Worm (Caenorhabditis elegans): ENCODE data around the gene T02D1.4.

T02D1.4 gene

ce11 chrIV:17399455-17399854 is at the start of gene T02D1.4:
TSS of gene T02D1.4 (plus strand) at chrIV:17399755.
- TF ChIP-seq pag-3 (tag; optimal IDR thresholded peaks at IDR 0.05; ENCODE audit: borderline replicate concordance, insufficient read depth), result no peak
- peak; percentile 23 for TF ChIP-seq pax-3 (tag; optimal IDR thresholded peaks at IDR 0.05)
- TF ChIP-seq fkh-8 (tag; optimal IDR thresholded peaks at IDR 0.05), result peak; percentile 0

DNA sequence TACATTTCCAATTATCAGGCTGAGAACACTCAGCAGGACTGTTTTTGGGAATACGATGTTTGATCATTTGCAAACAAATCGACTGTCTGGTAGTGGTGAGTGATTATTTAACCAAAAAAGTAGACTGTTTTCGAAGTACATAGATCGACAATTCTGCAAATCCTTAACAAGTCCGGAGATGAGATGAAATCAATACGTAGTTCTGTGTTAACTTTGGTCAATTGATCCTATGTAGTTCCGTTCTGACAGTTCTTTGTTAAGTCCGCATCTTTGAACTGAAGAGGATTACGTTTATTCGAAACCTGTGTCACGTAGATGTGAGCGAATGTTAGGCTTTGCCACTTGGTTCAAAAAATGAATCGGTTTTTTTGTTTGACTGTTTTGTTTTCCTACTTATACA is 48.0 kb upstream of the T02D1.4 start, which contains the start of gene clec-199:
clec-199 (plus strand) TSS at position 301 of the 400 bp plus-strand sequence.
- TF ChIP-seq lin-14 (GFP tag; optimal IDR thresholded peaks at IDR 0.05) (no peak), Y116A8C.19 (tag; optimal IDR thresholded peaks at IDR 0.05; ENCODE audit: borderline replicate concordance) (no peak), nhr-90 (tag; optimal IDR thresholded peaks at IDR 0.05; ENCODE audit: poor library complexity) (no peak), elt-2 (tag; optimal IDR thresholded peaks at IDR 0.05) (no peak), unc-62 (GFP tag; optimal IDR thresholded peaks at IDR 0.05) (no peak), unc-30 (tag; optimal IDR thresholded peaks at IDR 0.05) (no peak), ceh-82 (tag; optimal IDR thresholded peaks at IDR 0.05) (no peak), tbx-2 (tag; optimal IDR thresholded peaks at IDR 0.05) (no peak), rnt-1 (tag; optimal IDR thresholded peaks at IDR 0.05) (no peak), dpl-1 (GFP tag; optimal IDR thresholded peaks at IDR 0.05) (no peak), ztf-11 (tag; optimal IDR thresholded peaks at IDR 0.05) (no peak), fkh-10 (GFP tag; optimal IDR thresholded peaks at IDR 0.05) (no peak), pax-3 (tag; optimal IDR thresholded peaks at IDR 0.05) (no peak), dsc-1 (tag; optimal IDR thresholded peaks at IDR 0.05) (no peak), ceh-8 (GFP tag; optimal IDR thresholded peaks at IDR 0.05) (no peak), lin-15B (tag; optimal IDR thresholded peaks at IDR 0.05) (no peak)

ce11 chrIV:17361143-17361542 is 38.4 kb upstream of the T02D1.4 start, which contains the start of gene clec-202:
TSS of gene clec-202 (plus strand) at chrIV:17361443.
- no peak for TF ChIP-seq snu-23 (GFP tag; optimal IDR thresholded peaks at IDR 0.05)
- no peak for TF ChIP-seq ztf-11 (tag; optimal IDR thresholded peaks at IDR 0.05)
- no peak for TF ChIP-seq Y116A8C.19 (tag; optimal IDR thresholded peaks at IDR 0.05; ENCODE audit: borderline replicate concordance)
- no peak for TF ChIP-seq nhr-47 (tag; optimal IDR thresholded peaks at IDR 0.05)
- no peak for TF ChIP-seq rnt-1 (tag; optimal IDR thresholded peaks at IDR 0.05)
- no peak for TF ChIP-seq pax-3 (tag; optimal IDR thresholded peaks at IDR 0.05)

DNA sequence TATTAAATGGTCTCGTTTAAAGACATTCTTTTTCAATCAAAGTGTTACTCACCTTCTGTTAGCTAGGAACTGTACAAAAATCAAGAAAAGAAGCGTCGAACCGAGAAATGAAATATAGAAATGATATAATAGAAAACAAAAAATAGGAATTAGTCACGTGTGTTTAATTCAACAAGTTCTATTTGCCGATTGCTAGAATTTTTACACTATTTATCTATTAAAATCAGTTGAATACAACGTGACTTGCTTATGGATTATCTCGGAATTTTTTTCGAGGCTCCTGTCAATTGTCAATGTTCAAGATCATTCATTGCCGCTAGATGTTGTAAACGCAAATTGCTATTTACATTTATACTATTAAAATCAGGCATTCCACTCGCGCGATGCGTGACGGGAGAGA is 32.3 kb upstream of the T02D1.4 start, which contains the start of gene zipt-17:
zipt-17 (minus strand) TSS at position 101 of the 400 bp plus-strand sequence.
- TF ChIP-seq vab-15 (tag; optimal IDR thresholded peaks at IDR 0.05) (no peak), unc-62 (GFP tag; optimal IDR thresholded peaks at IDR 0.05) (no peak), mep-1 (tag; optimal IDR thresholded peaks at IDR 0.05) (no peak)

- TF ChIP-seq unc-98 (GFP tag; IDR thresholded peaks at IDR 0.05), result no peak
- no peak for TF ChIP-seq elt-3 (tag; optimal IDR thresholded peaks at IDR 0.05)
- TF ChIP-seq dpl-1 (GFP tag; optimal IDR thresholded peaks at IDR 0.05), result no peak
- TF ChIP-seq grh-1 (GFP tag; IDR thresholded peaks at IDR 0.05), result no peak
- TF ChIP-seq lin-14 (GFP tag; optimal IDR thresholded peaks at IDR 0.05), result no peak
- TF ChIP-seq dsc-1 (tag; optimal IDR thresholded peaks at IDR 0.05), result no peak
- no peak for TF ChIP-seq C16A3.4 (tag; optimal IDR thresholded peaks at IDR 0.05)
- TF ChIP-seq C34B4.2 (tag; optimal IDR thresholded peaks at IDR 0.05), result no peak
- TF ChIP-seq blmp-1 (tag; optimal IDR thresholded peaks at IDR 0.05), result no peak
- TF ChIP-seq aly-2 (tag; optimal IDR thresholded peaks at IDR 0.05), result no peak
- TF ChIP-seq sox-4 (tag; optimal IDR thresholded peaks at IDR 0.05), result no peak
- TF ChIP-seq zip-4 (GFP tag; optimal IDR thresholded peaks at IDR 0.05), result no peak
- TF ChIP-seq zag-1 (tag; optimal IDR thresholded peaks at IDR 0.05), result no peak
- no peak for TF ChIP-seq pqm-1 (tag; optimal IDR thresholded peaks at IDR 0.05)
- TF ChIP-seq egl-13 (tag; optimal IDR thresholded peaks at IDR 0.05), result no peak
- no peak for TF ChIP-seq isw-1 (GFP tag; IDR thresholded peaks at IDR 0.05)
- TF ChIP-seq unc-86 (tag; optimal IDR thresholded peaks at IDR 0.05), result no peak
- no peak for TF ChIP-seq nhr-77 (tag; optimal IDR thresholded peaks at IDR 0.05)
Measured at ce11 chrIV:17368292-17368691, 31.3 kb upstream of the T02D1.4 start, which contains the start of gene trh-1. TSS of gene trh-1 (plus strand) at chrIV:17368592.

All from whole organism, L1 larva.